Worm (Caenorhabditis elegans): ENCODE measurements around the gene elt-7.

The elt-7 gene

DNA sequence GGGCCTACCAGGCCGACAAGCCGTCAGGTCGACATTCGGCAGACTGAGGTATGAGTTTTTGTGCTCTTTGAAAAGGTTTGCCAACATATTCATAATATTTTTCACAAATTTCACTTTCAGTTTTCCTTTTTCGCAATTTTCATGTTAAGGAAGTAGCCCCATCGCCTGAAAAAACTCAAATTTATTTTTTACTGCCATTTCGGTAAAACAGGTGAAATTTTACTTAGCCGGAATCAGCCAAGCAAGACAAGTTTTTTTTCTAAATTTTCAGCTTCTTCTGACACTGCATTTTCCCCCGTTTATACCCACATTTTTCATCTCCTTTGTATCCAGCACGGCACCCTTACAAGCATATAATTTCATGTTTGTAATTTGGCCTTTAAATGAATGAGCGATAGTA lies 21.1 kb downstream of the elt-7 start, which contains the start of gene R02F11.11:
R02F11.11 (plus strand) TSS at position 301 of the 400 bp plus-strand sequence.
- TF ChIP-seq him-1 (tag; optimal IDR thresholded peaks at IDR 0.05) (no peak), W03F9.2 (tag; optimal IDR thresholded peaks at IDR 0.05) (no peak), dao-5 (tag; optimal IDR thresholded peaks at IDR 0.05) (no peak)

ce11 chrV:4794308-4794707 lies 23.8 kb downstream of the elt-7 start, which contains the start of gene R02F11.2:
R02F11.2 (plus strand) TSS chrV:4794599.
- TF ChIP-seq him-1 (tag; optimal IDR thresholded peaks at IDR 0.05) = no peak
- TF ChIP-seq W03F9.2 (tag; optimal IDR thresholded peaks at IDR 0.05) = no peak
- no peak for TF ChIP-seq dao-5 (tag; optimal IDR thresholded peaks at IDR 0.05)

DNA sequence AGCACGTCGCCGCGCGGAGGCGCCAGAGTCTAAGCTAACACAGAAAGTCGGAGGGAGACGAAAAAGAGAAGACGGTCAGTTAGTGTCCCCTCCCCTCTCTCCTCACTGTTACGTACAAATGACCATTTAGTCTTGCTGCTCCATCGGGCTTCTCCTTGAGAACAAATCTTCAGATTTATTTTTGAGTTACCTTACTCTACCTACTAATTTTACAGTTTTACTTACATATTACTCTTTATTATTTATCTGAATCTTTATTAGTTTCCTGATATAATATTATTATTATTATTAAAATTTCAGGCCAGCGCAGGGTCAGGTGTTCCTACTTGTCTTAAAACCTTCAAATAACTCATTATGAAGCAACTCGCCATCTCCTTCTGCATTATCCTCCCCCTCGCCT lies 30.3 kb downstream of the elt-7 start, which contains the start of gene R02F11.1:
R02F11.1 (plus strand) TSS at position 301 of the 400 bp plus-strand sequence.
- no peak for TF ChIP-seq W03F9.2 (tag; optimal IDR thresholded peaks at IDR 0.05)

ce11 chrV:4801943-4802342 lies 31.5 kb downstream of the elt-7 start:
- TF ChIP-seq W03F9.2 (tag; optimal IDR thresholded peaks at IDR 0.05) = no peak
- TF ChIP-seq him-1 (tag; optimal IDR thresholded peaks at IDR 0.05) = no peak
- TF ChIP-seq dao-5 (tag; optimal IDR thresholded peaks at IDR 0.05) = no peak

ce11 chrV:4805847-4806246 lies 35.4 kb downstream of the elt-7 start, which contains the start of gene R02F11.3:
R02F11.3 (minus strand) TSS chrV:4805947.
- no peak for TF ChIP-seq W03F9.2 (tag; optimal IDR thresholded peaks at IDR 0.05)
- no peak for TF ChIP-seq him-1 (tag; optimal IDR thresholded peaks at IDR 0.05)
- TF ChIP-seq dao-5 (tag; optimal IDR thresholded peaks at IDR 0.05) = no peak

DNA sequence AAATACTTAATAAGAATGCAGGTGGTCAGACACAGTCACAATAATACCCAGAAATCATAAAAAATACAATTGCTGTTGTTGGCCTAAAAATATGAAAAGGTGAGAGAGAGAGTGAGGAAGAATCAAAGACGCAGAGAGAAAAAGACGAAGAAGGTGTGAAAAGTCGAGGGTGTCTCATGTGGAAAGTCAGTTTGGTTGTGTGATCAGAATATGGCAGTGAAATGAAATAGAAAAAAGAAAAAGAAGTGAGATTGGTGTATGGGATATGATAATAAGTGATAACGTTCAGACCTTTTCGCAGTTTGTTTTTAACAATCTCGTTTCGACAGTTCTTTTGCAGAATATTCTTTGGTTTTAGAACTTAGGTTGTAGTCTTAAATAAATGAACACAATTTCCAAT lies 36.4 kb downstream of the elt-7 start:
- TF ChIP-seq W03F9.2 (tag; optimal IDR thresholded peaks at IDR 0.05) = no peak
- no peak for TF ChIP-seq him-1 (tag; optimal IDR thresholded peaks at IDR 0.05)
- TF ChIP-seq dao-5 (tag; optimal IDR thresholded peaks at IDR 0.05) = no peak

ce11 chrV:4810653-4811052 lies 40.2 kb downstream of the elt-7 start:
- no peak for TF ChIP-seq dao-5 (tag; optimal IDR thresholded peaks at IDR 0.05)
- TF ChIP-seq W03F9.2 (tag; optimal IDR thresholded peaks at IDR 0.05) = no peak
- TF ChIP-seq him-1 (tag; optimal IDR thresholded peaks at IDR 0.05) = no peak

DNA sequence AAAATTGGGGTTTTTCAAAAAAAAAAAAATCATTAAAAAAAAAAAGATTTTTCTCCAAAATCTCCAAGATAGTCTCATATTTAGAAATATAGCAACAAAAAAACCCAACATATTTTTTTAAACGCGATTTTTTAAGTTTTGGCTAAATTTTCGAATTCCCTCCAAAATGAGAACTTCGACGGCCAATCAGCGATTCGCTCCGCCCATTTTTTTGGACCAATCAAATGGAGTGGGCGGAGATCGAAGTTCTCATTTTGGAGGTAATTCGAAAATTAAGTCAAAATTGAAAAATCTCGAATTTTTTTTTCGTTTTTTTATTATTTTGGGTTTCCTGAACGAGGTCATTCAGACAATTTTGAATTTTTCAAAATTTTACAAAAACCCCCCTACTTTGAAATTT lies 43.4 kb downstream of the elt-7 start:
- TF ChIP-seq him-1 (tag; optimal IDR thresholded peaks at IDR 0.05) = no peak
- no peak for TF ChIP-seq dao-5 (tag; optimal IDR thresholded peaks at IDR 0.05)
- TF ChIP-seq W03F9.2 (tag; optimal IDR thresholded peaks at IDR 0.05) = no peak

- TF ChIP-seq W03F9.2 (tag; optimal IDR thresholded peaks at IDR 0.05) = no peak
- TF ChIP-seq him-1 (tag; optimal IDR thresholded peaks at IDR 0.05) = no peak
- TF ChIP-seq dao-5 (tag; optimal IDR thresholded peaks at IDR 0.05) = no peak
These were observed 48.1 kb downstream of the elt-7 start, which contains the start of gene ccep-97 for ce11 chrV:4818563-4818962. ccep-97 (minus strand) TSS chrV:4818663.

DNA sequence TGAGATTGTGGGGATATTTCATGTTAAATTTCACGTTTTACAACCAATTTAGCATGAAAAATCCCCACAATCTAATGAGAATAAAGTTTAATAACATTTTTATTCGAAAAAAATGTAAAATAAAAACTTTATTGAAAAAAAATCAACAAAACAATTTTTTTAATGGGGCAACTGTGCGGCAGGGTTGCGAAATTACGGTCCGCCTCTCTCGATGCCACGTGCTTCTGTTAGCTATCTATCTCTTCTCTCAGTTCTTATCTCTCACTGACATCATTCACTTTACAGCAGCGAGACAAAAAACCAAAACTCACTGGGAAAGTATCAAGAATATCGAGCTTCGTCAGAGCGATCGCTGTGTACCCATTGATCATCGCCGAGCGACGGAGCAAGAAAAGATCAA lies 50.1 kb downstream of the elt-7 start:
- TF ChIP-seq dao-5 (tag; optimal IDR thresholded peaks at IDR 0.05) (no peak), W03F9.2 (tag; optimal IDR thresholded peaks at IDR 0.05) (no peak), him-1 (tag; optimal IDR thresholded peaks at IDR 0.05) (no peak)

Data from whole organism, L4/young adult.